Worm (Caenorhabditis elegans) whole organism, L2 larva: Measurements from ENCODE around the gene glb-20.

Experiments
- gmeb-1 ChIP-seq: fragments of 150-350 bp; optimal IDR thresholded peaks from 2 replicates; lab custom pipeline; 2014; ENCODE audit warnings: missing biosample characterization, missing genetic modification characterization
- lin-13 ChIP-seq: fragments of 150-350 bp; optimal IDR thresholded peaks from 2 replicates; lab custom pipeline; 2014; ENCODE audit warnings: missing biosample characterization, missing genetic modification reagents, missing genetic modification characterization
- lsy-2 ChIP-seq, 2 experiments: fragments of 150-350 bp in 1 of 2; sonication (generic microtip) in 1 of 2; optimal IDR thresholded peaks; 2 replicates each; lab custom pipeline; 2014 to 2017; ENCODE audit warnings: missing biosample characterization in 2 of 2, missing genetic modification characterization in 2 of 2
- mbf-1 ChIP-seq: sonication (generic microtip); optimal IDR thresholded peaks from 2 replicates; lab custom pipeline; 2017; ENCODE audit warnings: missing biosample characterization, missing genetic modification characterization
- nhr-10 ChIP-seq: sonication (generic microtip); optimal IDR thresholded peaks from 2 replicates; lab custom pipeline; 2017; ENCODE audit warnings: missing biosample characterization, missing genetic modification characterization
- nhr-237 ChIP-seq: fragments of 150-350 bp; optimal IDR thresholded peaks from 2 replicates; lab custom pipeline; 2014; ENCODE audit warnings: missing biosample characterization, missing genetic modification characterization
- skn-1 ChIP-seq: sonication (generic microtip); optimal IDR thresholded peaks from 2 replicates; lab custom pipeline; 2017; ENCODE audit warnings: missing biosample characterization, missing genetic modification characterization
- snpc-4 ChIP-seq: fragments of 150-350 bp; optimal IDR thresholded peaks from 2 replicates; lab custom pipeline; 2014; ENCODE audit warnings: missing biosample characterization, missing genetic modification characterization
- unc-39 ChIP-seq: fragments of 150-350 bp; optimal IDR thresholded peaks from 2 replicates; lab custom pipeline; 2014; ENCODE audit warnings: missing biosample characterization, missing genetic modification characterization

DNA sequence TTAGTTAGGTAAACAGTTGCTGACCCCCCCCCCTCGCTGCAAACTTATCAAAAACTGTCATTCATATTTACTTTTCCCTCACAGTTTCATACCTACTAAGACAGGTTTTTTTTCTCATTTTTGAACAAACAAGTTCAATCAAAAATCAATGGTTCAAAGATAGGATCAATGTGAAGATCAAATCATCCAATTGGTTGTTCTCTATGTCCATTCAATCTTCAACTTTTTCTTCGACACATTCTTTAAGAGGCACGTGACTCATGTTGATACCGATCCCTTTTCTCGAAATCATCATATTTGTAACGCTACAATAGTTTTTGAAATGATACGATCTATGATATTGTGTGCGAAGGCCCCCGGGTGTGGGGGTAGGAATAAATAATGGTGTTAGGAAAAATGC is 16.3 kb downstream of the glb-20 start:
- TF ChIP-seq skn-1 (tag; lab: Kevin White, UChicago) (no peak), gmeb-1 (tag; lab: Kevin White, UChicago) (peak; percentile 37), lsy-2 (tag; optimal IDR thresholded peaks at IDR 0.05; lab: Kevin White, UChicago) (peak in 1 of 2 experiments; percentile 23), lin-13 (GFP tag; lab: Kevin White, UChicago) (peak; percentile 15), nhr-10 (tag; lab: Kevin White, UChicago) (no peak), mbf-1 (no peak), nhr-237 (no peak), unc-39 (tag; lab: Kevin White, UChicago) (no peak), snpc-4 (no peak)
